Worm (Caenorhabditis elegans) whole organism, late embryonic: ENCODE measurements around the gene C04E7.5.

Source experiments
- C08G9.2 ChIP-seq: sonication (generic microtip); optimal IDR thresholded peaks from 2 replicates; lab custom pipeline; 2016; ENCODE audit warnings: mild to moderate bottlenecking, missing genetic modification characterization, moderate library complexity, missing compliant biosample characterization
- C38D4.7 ChIP-seq: fragments of 200-800 bp; sonication (Bioruptor generic); optimal IDR thresholded peaks from 2 replicates; lab custom pipeline; 2018; ENCODE audit warnings: mild to moderate bottlenecking, missing genetic modification characterization, moderate library complexity, missing compliant biosample characterization
- K02D7.2 ChIP-seq: sonication (generic microtip); optimal IDR thresholded peaks from 2 replicates; lab custom pipeline; 2017; ENCODE audit warnings: mild to moderate bottlenecking, missing genetic modification characterization, missing compliant biosample characterization
- Y22D7AL.16 ChIP-seq: sonication (generic microtip); optimal IDR thresholded peaks from 2 replicates; lab custom pipeline; 2016; ENCODE audit warnings: missing genetic modification characterization, missing compliant biosample characterization
- ceh-22 ChIP-seq: sonication (generic microtip); optimal IDR thresholded peaks from 2 replicates; lab custom pipeline; 2017; ENCODE audit warnings: missing biosample characterization, missing genetic modification characterization
- ceh-30 ChIP-seq: fragments of 150-350 bp; optimal IDR thresholded peaks from 2 replicates; lab custom pipeline; 2014; ENCODE audit warnings: missing biosample characterization, missing genetic modification characterization
- ceh-34 ChIP-seq: sonication (generic microtip); optimal IDR thresholded peaks from 2 replicates; lab custom pipeline; 2016; ENCODE audit warnings: mild to moderate bottlenecking, missing genetic modification characterization, missing compliant biosample characterization
- ceh-45 ChIP-seq: fragments of 200-800 bp; sonication (Bioruptor generic); IDR thresholded peaks from 2 replicates; pipeline ENCODE4 v1.3.6; 2022; ENCODE audit warnings: missing genetic modification reagents, missing genetic modification characterization, missing compliant biosample characterization
- ceh-48 ChIP-seq: sonication (generic microtip); optimal IDR thresholded peaks from 2 replicates; lab custom pipeline; 2016; ENCODE audit warnings: missing genetic modification characterization, inconsistent platforms, missing compliant biosample characterization
- ceh-9 ChIP-seq: sonication (generic microtip); optimal IDR thresholded peaks from 2 replicates; lab custom pipeline; 2016; ENCODE audit warnings: mild to moderate bottlenecking, missing genetic modification characterization, inconsistent platforms, missing compliant biosample characterization
- dmd-4 ChIP-seq: sonication (generic microtip); optimal IDR thresholded peaks from 2 replicates; lab custom pipeline; 2016; ENCODE audit warnings: borderline replicate concordance, missing genetic modification characterization, missing compliant biosample characterization
- dve-1 ChIP-seq: sonication (generic microtip); optimal IDR thresholded peaks from 2 replicates; lab custom pipeline; 2017; ENCODE audit warnings: antibody characterized with exemption, mild to moderate bottlenecking, missing genetic modification characterization, missing compliant biosample characterization
- elt-2 ChIP-seq: sonication (generic microtip); optimal IDR thresholded peaks from 2 replicates; lab custom pipeline; 2016; ENCODE audit warnings: missing genetic modification reagents, missing genetic modification characterization, missing compliant biosample characterization
- ets-4 ChIP-seq: sonication (generic microtip); optimal IDR thresholded peaks from 2 replicates; lab custom pipeline; 2016; ENCODE audit warnings: missing genetic modification characterization, missing compliant biosample characterization
- fax-1 ChIP-seq: sonication (generic microtip); optimal IDR thresholded peaks from 2 replicates; lab custom pipeline; 2016; ENCODE audit warnings: missing genotype, missing genetic modification characterization, missing compliant biosample characterization
- fkh-10 ChIP-seq: fragments of 150-350 bp; optimal IDR thresholded peaks from 2 replicates; lab custom pipeline; 2014; ENCODE audit warnings: missing biosample characterization, missing genetic modification reagents, missing genetic modification characterization
- fkh-6 ChIP-seq: sonication (generic microtip); optimal IDR thresholded peaks from 2 replicates; lab custom pipeline; 2016; ENCODE audit warnings: missing genetic modification characterization, missing compliant biosample characterization
- hlh-13 ChIP-seq: fragments of 200-800 bp; sonication (Bioruptor generic); optimal IDR thresholded peaks from 2 replicates; lab custom pipeline; 2018; ENCODE audit warnings: mild to moderate bottlenecking, missing genetic modification characterization, missing compliant biosample characterization
- hlh-8 ChIP-seq: sonication (generic microtip); optimal IDR thresholded peaks from 2 replicates; lab custom pipeline; 2016; ENCODE audit warnings: missing genotype, missing genetic modification characterization, missing compliant biosample characterization
- lim-6 ChIP-seq: sonication (generic microtip); optimal IDR thresholded peaks from 2 replicates; lab custom pipeline; 2016; ENCODE audit warnings: missing genetic modification characterization, missing compliant biosample characterization
- mec-3 ChIP-seq: sonication (generic microtip); optimal IDR thresholded peaks from 2 replicates; lab custom pipeline; 2016; ENCODE audit warnings: borderline replicate concordance, missing genetic modification characterization, missing compliant biosample characterization
- nfya-1 ChIP-seq: sonication (generic microtip); optimal IDR thresholded peaks from 2 replicates; lab custom pipeline; 2017; ENCODE audit warnings: missing genetic modification characterization, mild to moderate bottlenecking, missing compliant biosample characterization, antibody characterized with exemption, moderate library complexity
- nhr-11 ChIP-seq: fragments of 150-350 bp; optimal IDR thresholded peaks from 2 replicates; lab custom pipeline; 2014; ENCODE audit warnings: missing biosample characterization, missing genetic modification characterization
- pag-3 ChIP-seq: sonication (generic microtip); optimal IDR thresholded peaks from 2 replicates; lab custom pipeline; 2016; ENCODE audit warnings: missing compliant biosample characterization, missing genetic modification characterization, borderline replicate concordance
- pat-9 ChIP-seq: fragments of 200-800 bp; sonication (Bioruptor generic); optimal IDR thresholded peaks from 2 replicates; lab custom pipeline; 2018; ENCODE audit warnings: mild to moderate bottlenecking, missing genetic modification characterization, moderate library complexity, missing compliant biosample characterization
- pha-4 ChIP-seq: fragments of 150-350 bp; optimal IDR thresholded peaks from 2 replicates; lab custom pipeline; 2018; ENCODE audit warnings: missing biosample characterization, missing genetic modification reagents, missing genetic modification characterization
- pros-1 ChIP-seq: fragments of 150-350 bp; optimal IDR thresholded peaks from 2 replicates; lab custom pipeline; 2014; ENCODE audit warnings: missing biosample characterization, missing genetic modification reagents, missing genetic modification characterization
- rnt-1 ChIP-seq: sonication (generic microtip); optimal IDR thresholded peaks from 2 replicates; lab custom pipeline; 2016; ENCODE audit warnings: missing genetic modification characterization, missing compliant biosample characterization
- sdc-2 ChIP-seq: sonication (generic microtip); optimal IDR thresholded peaks from 2 replicates; lab custom pipeline; 2016; ENCODE audit warnings: missing genotype, missing genetic modification characterization, missing compliant biosample characterization
- sox-2 ChIP-seq: fragments of 200-800 bp; sonication (Bioruptor generic); IDR thresholded peaks from 2 replicates; pipeline ENCODE4 v1.3.6; 2022; ENCODE audit warnings: missing genetic modification reagents, missing genetic modification characterization, missing compliant biosample characterization
- sox-4 ChIP-seq: sonication (generic microtip); optimal IDR thresholded peaks from 2 replicates; lab custom pipeline; 2017; ENCODE audit warnings: mild to moderate bottlenecking, missing genetic modification characterization, inconsistent platforms, missing compliant biosample characterization
- unc-3 ChIP-seq, 2 experiments: fragments of 200-800 bp in 1 of 2; sonication (Bioruptor generic) in 1 of 2; sonication (generic microtip) in 1 of 2; conservative IDR thresholded peaks in 1 of 2; optimal IDR thresholded peaks in 1 of 2; 2 replicates each; pipeline versions ENCODE4 v1.3.6 to Lab custom; 2016 to 2022; ENCODE audit warnings: missing compliant biosample characterization in 2 of 2, missing genetic modification characterization in 2 of 2, missing genetic modification reagents in 1 of 2
- unc-42 ChIP-seq: sonication (generic microtip); optimal IDR thresholded peaks from 2 replicates; lab custom pipeline; 2016; ENCODE audit warnings: missing genotype, missing genetic modification characterization, missing compliant biosample characterization
- unc-86 ChIP-seq: sonication (generic microtip); optimal IDR thresholded peaks from 2 replicates; lab custom pipeline; 2016; ENCODE audit warnings: missing genetic modification characterization, missing compliant biosample characterization

The C04E7.5 gene

ce11 chrX:388728-389127 is 28.1 kb downstream of the C04E7.5 start, which contains the start of gene ceh-93:
TSS of gene ceh-93 (minus strand) at chrX:388797.
- TF ChIP-seq unc-42 (no peak), nfya-1 (peak; percentile 90), ets-4 (tag; lab: Kevin White, UChicago) (no peak)
- TF ChIP-seq, all 69 proteins: peak for 1

ce11 chrX:389566-389965 is 29.0 kb downstream of the C04E7.5 start:
- TF ChIP-seq unc-86, result no peak
- no peak for TF ChIP-seq ceh-48 (tag; lab: Kevin White, UChicago)
- no peak for TF ChIP-seq Y22D7AL.16

ce11 chrX:390469-390868 is 29.9 kb downstream of the C04E7.5 start, which contains the start of gene R04A9.9:
TSS of gene R04A9.9 (minus strand) at chrX:390569.
- no peak for TF ChIP-seq fkh-10 (GFP tag; lab: Kevin White, UChicago)

- no peak for TF ChIP-seq nhr-11 (tag; lab: Kevin White, UChicago)
- TF ChIP-seq pag-3 (tag; lab: Kevin White, UChicago), result no peak
Measured at ce11 chrX:394709-395108, 34.1 kb downstream of the C04E7.5 start, which contains the start of gene R04A9.7. TSS of gene R04A9.7 (minus strand) at chrX:394892.

- no peak for TF ChIP-seq sox-2 (GFP tag; lab: Robert Waterston, UW)
- TF ChIP-seq dve-1 (tag; lab: Kevin White, UChicago), result no peak
- TF ChIP-seq unc-3 (GFP tag; conservative IDR thresholded peaks at IDR 0.05; lab: Robert Waterston, UW), result no peak
- TF ChIP-seq unc-3 (tag; optimal IDR thresholded peaks at IDR 0.05; lab: Kevin White, UChicago), result no peak
- TF ChIP-seq dmd-4 (tag; lab: Kevin White, UChicago), result no peak
- no peak for TF ChIP-seq sox-4 (tag; lab: Kevin White, UChicago)
- no peak for TF ChIP-seq ceh-34
Measured at ce11 chrX:397259-397658, 36.7 kb downstream of the C04E7.5 start, which contains the start of gene R04A9.6. TSS of gene R04A9.6 (plus strand) at chrX:397559.

ce11 chrX:399535-399934 is 39.0 kb downstream of the C04E7.5 start:
- TF ChIP-seq pros-1, result no peak
- no peak for TF ChIP-seq ceh-9
- TF ChIP-seq hlh-13, result no peak
- TF ChIP-seq ceh-22 (tag; lab: Kevin White, UChicago), result no peak
- TF ChIP-seq sox-4 (tag; lab: Kevin White, UChicago), result no peak

- no peak for TF ChIP-seq pat-9 (tag; lab: Kevin White, UChicago)
- TF ChIP-seq ceh-45 (GFP tag; lab: Robert Waterston, UW), result no peak
- TF ChIP-seq hlh-8, result no peak
- TF ChIP-seq rnt-1 (tag; lab: Kevin White, UChicago), result no peak
- TF ChIP-seq sox-2 (GFP tag; lab: Robert Waterston, UW), result no peak
- peak; percentile 91 for TF ChIP-seq sdc-2 (tag; lab: Kevin White, UChicago)
Measured at ce11 chrX:402951-403350, 42.4 kb downstream of the C04E7.5 start.

- TF ChIP-seq lim-6 (tag; lab: Kevin White, UChicago) (no peak), ceh-9 (no peak), ceh-30 (tag; lab: Kevin White, UChicago) (no peak), C08G9.2 (tag; lab: Kevin White, UChicago) (no peak), sdc-2 (tag; lab: Kevin White, UChicago) (no peak), mec-3 (tag; lab: Kevin White, UChicago) (no peak), fax-1 (tag; lab: Kevin White, UChicago) (no peak), rnt-1 (tag; lab: Kevin White, UChicago) (no peak), unc-86 (no peak), ceh-34 (no peak), C38D4.7 (GFP tag; lab: Kevin White, UChicago) (no peak), pha-4 (no peak), elt-2 (tag; lab: Kevin White, UChicago) (no peak), ceh-22 (tag; lab: Kevin White, UChicago) (no peak), fkh-6 (no peak), sox-2 (GFP tag; lab: Robert Waterston, UW) (no peak), pat-9 (tag; lab: Kevin White, UChicago) (no peak), hlh-8 (no peak), K02D7.2 (no peak)
Measured at ce11 chrX:404597-404996, 44.0 kb downstream of the C04E7.5 start, which contains the start of gene R04A9.1. TSS of gene R04A9.1 (plus strand) at chrX:404897.
